Worm (Caenorhabditis elegans) whole organism, young adult: ENCODE measurements around the gene slc-25A26.

Source experiments
- B0035.1 ChIP-seq: sonication (generic microtip); optimal IDR thresholded peaks from 2 replicates; lab custom pipeline; 2016; ENCODE audit warnings: missing genetic modification characterization, mild to moderate bottlenecking, missing compliant biosample characterization, missing genotype, missing genetic modification reagents
- D2030.7 ChIP-seq: fragments of 200-800 bp; sonication (Bioruptor generic); IDR thresholded peaks from 2 replicates; pipeline ENCODE4 v1.3.6; 2022; ENCODE audit warnings: missing genetic modification reagents, missing genetic modification characterization, missing compliant biosample characterization
- F23B12.7 ChIP-seq: sonication (generic microtip); optimal IDR thresholded peaks from 2 replicates; lab custom pipeline; 2017; ENCODE audit warnings: missing genetic modification characterization, mild to moderate bottlenecking, missing compliant biosample characterization, antibody characterized with exemption, moderate library complexity; ENCODE audit not compliant: insufficient read depth
- F52B5.7 ChIP-seq: sonication (generic microtip); optimal IDR thresholded peaks from 2 replicates; lab custom pipeline; 2016; ENCODE audit warnings: mild to moderate bottlenecking, missing genetic modification characterization, missing compliant biosample characterization
- K12H6.12 ChIP-seq: fragments of 200-800 bp; sonication (Bioruptor generic); optimal IDR thresholded peaks from 2 replicates; lab custom pipeline; 2018; ENCODE audit warnings: mild to moderate bottlenecking, missing genetic modification characterization, missing compliant biosample characterization
- T26A5.8 ChIP-seq: sonication (generic microtip); optimal IDR thresholded peaks from 2 replicates; lab custom pipeline; 2016; ENCODE audit warnings: missing genetic modification characterization, missing compliant biosample characterization
- Y53G8AR.9 ChIP-seq: fragments of 200-800 bp; sonication (Bioruptor generic); conservative IDR thresholded peaks from 2 replicates; pipeline ENCODE4 v1.3.6; 2022; ENCODE audit warnings: missing genetic modification reagents, missing genetic modification characterization, missing compliant biosample characterization
- Y95B8A.8 ChIP-seq: fragments of 200-800 bp; sonication (Bioruptor generic); IDR thresholded peaks from 2 replicates; pipeline ENCODE4 v1.3.6; 2022; ENCODE audit warnings: missing genetic modification reagents, missing genetic modification characterization, missing compliant biosample characterization
- ZK185.1 ChIP-seq: sonication (generic microtip); optimal IDR thresholded peaks from 2 replicates; lab custom pipeline; 2016; ENCODE audit warnings: mild to moderate bottlenecking, missing genetic modification characterization, missing compliant biosample characterization; ENCODE audit not compliant: poor library complexity, severe bottlenecking
- attf-6 ChIP-seq: fragments of 200-800 bp; sonication (Bioruptor generic); IDR thresholded peaks from 2 replicates; pipeline ENCODE4 v1.3.6; 2022; ENCODE audit warnings: missing genetic modification reagents, missing genetic modification characterization, missing compliant biosample characterization
- bed-2 ChIP-seq: fragments of 200-800 bp; sonication (Bioruptor generic); IDR thresholded peaks from 2 replicates; pipeline ENCODE4 v1.3.6; 2022; ENCODE audit warnings: missing genetic modification reagents, missing genetic modification characterization, missing compliant biosample characterization
- cebp-1 ChIP-seq, 2 experiments: fragments of 200-800 bp in 1 of 2; sonication (Bioruptor generic) in 1 of 2; sonication (generic microtip) in 1 of 2; IDR thresholded peaks in 1 of 2; optimal IDR thresholded peaks in 1 of 2; 2 replicates each; pipeline versions ENCODE4 v1.3.6 to Lab custom; 2017 to 2022; ENCODE audit warnings: missing compliant biosample characterization in 2 of 2, missing genetic modification characterization in 2 of 2, mild to moderate bottlenecking in 1 of 2, missing genetic modification reagents in 1 of 2, moderate library complexity in 1 of 2
- cebp-2 ChIP-seq: fragments of 200-800 bp; sonication (Bioruptor generic); IDR thresholded peaks from 2 replicates; pipeline ENCODE4 v1.3.6; 2022; ENCODE audit warnings: missing genetic modification characterization, missing compliant biosample characterization
- ceh-27 ChIP-seq: fragments of 200-800 bp; sonication (Bioruptor generic); optimal IDR thresholded peaks from 2 replicates; lab custom pipeline; 2018; ENCODE audit warnings: mild to moderate bottlenecking, missing genetic modification characterization, moderate library complexity, missing compliant biosample characterization
- ceh-91 ChIP-seq: fragments of 200-800 bp; sonication (Bioruptor generic); IDR thresholded peaks from 2 replicates; pipeline ENCODE4 v1.3.6; 2022; ENCODE audit warnings: missing genetic modification reagents, missing genetic modification characterization, missing compliant biosample characterization
- die-1 ChIP-seq: sonication (generic microtip); optimal IDR thresholded peaks from 2 replicates; lab custom pipeline; 2016; ENCODE audit warnings: missing genotype, mild to moderate bottlenecking, missing genetic modification characterization, missing compliant biosample characterization
- dox-1 ChIP-seq: fragments of 200-800 bp; sonication (Bioruptor generic); IDR thresholded peaks from 2 replicates; pipeline ENCODE4 v1.3.6; 2022; ENCODE audit warnings: missing genetic modification reagents, missing genetic modification characterization, missing compliant biosample characterization
- egrh-3 ChIP-seq: fragments of 200-800 bp; sonication (Bioruptor generic); IDR thresholded peaks from 2 replicates; pipeline ENCODE4 v1.3.6; 2022; ENCODE audit warnings: missing genetic modification reagents, missing genetic modification characterization, missing compliant biosample characterization
- him-1 ChIP-seq: sonication (generic microtip); optimal IDR thresholded peaks from 2 replicates; lab custom pipeline; 2016; ENCODE audit warnings: missing genotype, missing genetic modification reagents, missing genetic modification characterization, missing compliant biosample characterization
- hrde-1 ChIP-seq: sonication (generic microtip); optimal IDR thresholded peaks from 2 replicates; lab custom pipeline; 2016; ENCODE audit warnings: missing genetic modification characterization, mild to moderate bottlenecking, missing compliant biosample characterization, moderate library complexity, missing genotype, missing genetic modification reagents, borderline replicate concordance
- let-526 ChIP-seq: fragments of 200-800 bp; sonication (Bioruptor generic); IDR thresholded peaks from 2 replicates; pipeline ENCODE4 v1.3.6; 2022; ENCODE audit warnings: missing genetic modification reagents, missing genetic modification characterization, missing compliant biosample characterization
- lin-35 ChIP-seq, 3 experiments: fragments of 150-350 bp in 2 of 3; sonication (generic microtip) in 1 of 3; optimal IDR thresholded peaks; 2 replicates each; lab custom pipeline; 2014 to 2018; ENCODE audit warnings: missing biosample characterization in 3 of 3, missing genetic modification characterization in 3 of 3, missing genetic modification reagents in 3 of 3
- lin-40 ChIP-seq: sonication (generic microtip); optimal IDR thresholded peaks from 2 replicates; lab custom pipeline; 2016; ENCODE audit warnings: missing genetic modification characterization, mild to moderate bottlenecking, missing compliant biosample characterization, missing genotype, missing genetic modification reagents
- lin-54 ChIP-seq: fragments of 200-800 bp; sonication (Bioruptor generic); optimal IDR thresholded peaks from 2 replicates; lab custom pipeline; 2018; ENCODE audit warnings: mild to moderate bottlenecking, missing genetic modification characterization, missing compliant biosample characterization
- lir-1 ChIP-seq: fragments of 200-800 bp; sonication (Bioruptor generic); conservative IDR thresholded peaks from 2 replicates; pipeline ENCODE4 v1.3.6; 2022; ENCODE audit warnings: missing genetic modification reagents, missing genetic modification characterization, missing compliant biosample characterization
- lsl-1 ChIP-seq: fragments of 200-800 bp; sonication (Bioruptor generic); optimal IDR thresholded peaks from 2 replicates; lab custom pipeline; 2018; ENCODE audit warnings: mild to moderate bottlenecking, missing genetic modification characterization, moderate library complexity, missing compliant biosample characterization
- madf-10 ChIP-seq: sonication (generic microtip); optimal IDR thresholded peaks from 2 replicates; lab custom pipeline; 2016; ENCODE audit warnings: mild to moderate bottlenecking, missing genetic modification characterization, missing compliant biosample characterization
- madf-3 ChIP-seq: fragments of 200-800 bp; sonication (Bioruptor generic); IDR thresholded peaks from 2 replicates; pipeline ENCODE4 v1.3.6; 2022; ENCODE audit warnings: missing genetic modification reagents, missing genetic modification characterization, missing compliant biosample characterization
- madf-6 ChIP-seq: fragments of 200-800 bp; sonication (Bioruptor generic); IDR thresholded peaks from 2 replicates; pipeline ENCODE4 v1.3.6; 2022; ENCODE audit warnings: missing genetic modification reagents, missing genetic modification characterization, missing compliant biosample characterization
- nfya-2 ChIP-seq: fragments of 200-800 bp; sonication (Bioruptor generic); IDR thresholded peaks from 2 replicates; pipeline ENCODE4 v1.3.6; 2022; ENCODE audit warnings: missing genetic modification reagents, missing genetic modification characterization, missing compliant biosample characterization
- nhr-179 ChIP-seq: sonication (generic microtip); optimal IDR thresholded peaks from 2 replicates; lab custom pipeline; 2016; ENCODE audit warnings: mild to moderate bottlenecking, missing genetic modification characterization, missing compliant biosample characterization
- nhr-80 ChIP-seq: sonication (generic microtip); optimal IDR thresholded peaks from 2 replicates; lab custom pipeline; 2016; ENCODE audit warnings: missing genetic modification characterization, missing compliant biosample characterization
- rcor-1 ChIP-seq: fragments of 200-800 bp; sonication (Bioruptor generic); IDR thresholded peaks from 2 replicates; pipeline ENCODE4 v1.3.6; 2022; ENCODE audit warnings: missing genetic modification reagents, missing genetic modification characterization, missing compliant biosample characterization
- rec-8 ChIP-seq, 2 experiments: sonication (generic microtip); optimal IDR thresholded peaks; 2 replicates each; lab custom pipeline; 2016; ENCODE audit warnings: mild to moderate bottlenecking in 2 of 2, missing genetic modification characterization in 2 of 2, missing genetic modification reagents in 2 of 2, missing genotype in 2 of 2, missing biosample characterization in 1 of 2, missing compliant biosample characterization in 1 of 2, moderate library complexity in 1 of 2
- sea-2 ChIP-seq: fragments of 200-800 bp; sonication (Bioruptor generic); IDR thresholded peaks from 2 replicates; pipeline ENCODE4 v1.3.6; 2022; ENCODE audit warnings: missing genetic modification characterization, missing compliant biosample characterization
- snpc-1.3 ChIP-seq: sonication (generic microtip); optimal IDR thresholded peaks from 2 replicates; lab custom pipeline; 2017; ENCODE audit warnings: missing genetic modification characterization, mild to moderate bottlenecking, missing compliant biosample characterization, antibody characterized with exemption, moderate library complexity, missing genotype, missing genetic modification reagents; ENCODE audit not compliant: insufficient read depth
- snpc-3.4 ChIP-seq: sonication (generic microtip); optimal IDR thresholded peaks from 2 replicates; lab custom pipeline; 2017; ENCODE audit warnings: missing genetic modification characterization, mild to moderate bottlenecking, missing compliant biosample characterization, antibody characterized with exemption, moderate library complexity, missing genotype, missing genetic modification reagents
- tbp1 ChIP-seq: fragments of 200-800 bp; sonication (Bioruptor generic); optimal IDR thresholded peaks from 2 replicates; lab custom pipeline; 2018; ENCODE audit warnings: mild to moderate bottlenecking, missing genetic modification characterization, missing compliant biosample characterization
- unc-130 ChIP-seq: sonication (generic microtip); optimal IDR thresholded peaks from 2 replicates; lab custom pipeline; 2016; ENCODE audit warnings: missing genetic modification reagents, missing genetic modification characterization, missing compliant biosample characterization
- xnd-1 ChIP-seq: sonication (generic microtip); optimal IDR thresholded peaks from 2 replicates; lab custom pipeline; 2016; ENCODE audit warnings: missing genotype, missing genetic modification reagents, missing genetic modification characterization, missing compliant biosample characterization
- zim-3 ChIP-seq: sonication (generic microtip); optimal IDR thresholded peaks from 2 replicates; lab custom pipeline; 2017; ENCODE audit warnings: mild to moderate bottlenecking, missing genetic modification characterization, moderate library complexity, missing compliant biosample characterization
- ztf-25 ChIP-seq: fragments of 200-800 bp; sonication (Bioruptor generic); IDR thresholded peaks from 2 replicates; pipeline ENCODE4 v1.3.6; 2022; ENCODE audit warnings: missing genetic modification reagents, missing genetic modification characterization, missing compliant biosample characterization
- ztf-26 ChIP-seq: sonication (generic microtip); optimal IDR thresholded peaks from 2 replicates; lab custom pipeline; 2017; ENCODE audit warnings: missing genetic modification characterization, missing compliant biosample characterization

slc-25A26 gene

DNA sequence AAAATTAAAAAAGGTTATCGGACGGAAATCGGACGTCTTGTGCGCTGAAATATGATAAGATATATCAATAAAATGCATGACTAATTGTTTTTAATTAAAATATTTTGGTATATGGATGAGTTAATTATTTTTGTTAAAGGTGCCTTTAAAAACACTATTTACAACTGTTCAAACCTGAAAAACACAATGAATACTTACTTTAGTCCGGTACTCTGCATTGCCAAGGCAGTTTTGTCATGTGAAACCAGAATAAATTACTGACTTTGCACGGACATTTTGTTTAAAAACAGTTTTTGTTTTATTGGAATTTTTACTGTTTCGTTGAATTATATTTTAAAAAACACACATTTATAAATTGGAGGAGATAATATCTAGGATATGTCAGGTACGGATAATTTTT is 37.7 kb downstream of the slc-25A26 start, which contains the start of gene suex-2:
Gene suex-2, plus strand, starts transcription at position 301 of the 400 bp plus-strand sequence.
- TF ChIP-seq sea-2 (GFP tag; lab: Robert Waterston, UW) (no peak), B0035.1 (tag; lab: Kevin White, UChicago) (no peak), lin-40 (tag; lab: Kevin White, UChicago) (no peak), F23B12.7 (tag; lab: Kevin White, UChicago) (no peak), zim-3 (tag; lab: Kevin White, UChicago) (no peak), lin-54 (no peak), let-526 (no peak), cebp-2 (no peak), unc-130 (no peak), T26A5.8 (no peak), madf-3 (GFP tag; lab: Robert Waterston, UW) (no peak), nhr-179 (no peak), nhr-80 (tag; lab: Kevin White, UChicago) (no peak), egrh-3 (GFP tag; lab: Robert Waterston, UW) (no peak)

DNA sequence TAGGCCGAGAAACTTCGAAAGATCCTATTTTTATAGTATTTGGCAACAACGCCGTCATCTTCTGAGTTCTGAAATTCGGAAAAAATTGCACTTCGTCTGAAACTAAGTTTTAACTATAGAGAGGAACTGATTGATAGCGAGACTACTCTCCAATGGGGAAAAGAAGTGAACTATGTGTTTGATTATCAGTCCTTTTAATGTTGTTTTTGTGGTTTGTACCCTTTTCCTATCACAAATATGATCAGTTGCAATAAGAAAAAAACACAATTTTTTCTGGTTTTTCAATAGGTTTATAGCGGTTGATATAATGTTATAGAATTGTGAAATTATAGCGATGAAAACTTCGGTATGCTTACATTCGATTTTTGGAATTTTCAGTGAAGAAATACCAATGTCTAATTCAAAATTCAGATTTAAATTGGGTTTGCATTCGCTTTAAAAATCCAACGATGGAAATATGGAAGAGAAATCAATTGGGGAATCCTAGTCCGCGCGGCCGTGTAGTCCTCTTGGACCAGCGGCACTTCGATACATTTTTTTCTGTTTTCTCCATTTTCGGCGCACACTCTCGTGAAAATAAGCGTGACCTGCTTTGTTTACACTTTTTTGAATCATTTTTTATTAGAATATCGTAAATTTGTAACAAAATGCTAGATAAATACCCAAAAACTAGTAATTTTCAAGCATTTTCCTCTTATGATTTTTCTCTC is 43.2 kb downstream of the slc-25A26 start, which contains the start of gene C53B4.3:
Gene C53B4.3, minus strand, starts transcription at position 464 of the 710 bp plus-strand sequence.
- peak; percentile 30 for TF ChIP-seq tbp1
- TF ChIP-seq madf-6 (GFP tag; lab: Robert Waterston, UW), result peak; percentile 67; the same call in 1 of the 2 replicates
- 0 out of 2 replicates have a peak, but pooled peaks have one; percentile 13 for TF ChIP-seq rcor-1 (GFP tag; lab: Robert Waterston, UW)
- TF ChIP-seq rec-8 (tag; optimal IDR thresholded peaks at IDR 0.05; lab: Kevin White, UChicago), result peak in 1 of 2 experiments; percentile 57
- TF ChIP-seq lir-1, result no peak; the same call in 1 of the 2 replicates
- peak; percentile 82 for TF ChIP-seq ceh-27 (GFP tag; lab: Kevin White, UChicago)
- peak; percentile 19 for TF ChIP-seq madf-10
- peak; percentile 40 for TF ChIP-seq K12H6.12
- TF ChIP-seq nfya-2 (GFP tag; lab: Robert Waterston, UW), result no peak
- peak; percentile 87 for TF ChIP-seq ZK185.1 (tag; lab: Kevin White, UChicago)
- TF ChIP-seq F23B12.7 (tag; lab: Kevin White, UChicago), result peak; percentile 30
- TF ChIP-seq snpc-3.4 (tag; lab: Kevin White, UChicago), result peak; percentile 36
- peak; percentile 37 for TF ChIP-seq hrde-1 (tag; lab: Kevin White, UChicago)
- 0 out of 2 replicates have a peak, but pooled peaks have one; percentile 44 for TF ChIP-seq Y53G8AR.9 (GFP tag; lab: Robert Waterston, UW)
- TF ChIP-seq die-1 (tag; lab: Kevin White, UChicago), result no peak
- TF ChIP-seq ztf-25 (GFP tag; lab: Robert Waterston, UW), result no peak
- TF ChIP-seq ztf-26 (tag; lab: Kevin White, UChicago), result peak; percentile 16
- TF ChIP-seq F52B5.7 (tag; lab: Kevin White, UChicago), result no peak
- peak; percentile 37 for TF ChIP-seq him-1 (tag; lab: Kevin White, UChicago)
- TF ChIP-seq D2030.7, result peak; percentile 61
- TF ChIP-seq dox-1, result peak; percentile 55; the same call in 1 of the 2 replicates
- peak in 1 of 3 experiments; percentile 47 for TF ChIP-seq lin-35 (GFP tag; optimal IDR thresholded peaks at IDR 0.05; lab: Kevin White, UChicago)
- TF ChIP-seq lin-40 (tag; lab: Kevin White, UChicago), result peak; percentile 72
- TF ChIP-seq attf-6 (GFP tag; lab: Robert Waterston, UW), result no peak
- TF ChIP-seq xnd-1 (tag; lab: Kevin White, UChicago), result peak; percentile 8
- peak; percentile 43 for TF ChIP-seq lin-54
- TF ChIP-seq ceh-91 (GFP tag; lab: Robert Waterston, UW), result peak; percentile 24; the same call in 1 of the 2 replicates
- TF ChIP-seq bed-2 (GFP tag; lab: Robert Waterston, UW), result peak; percentile 90
- no peak for TF ChIP-seq Y95B8A.8 (GFP tag; lab: Robert Waterston, UW)
- peak; percentile 49 for TF ChIP-seq unc-130
- peak; percentile 38 for TF ChIP-seq lsl-1 (GFP tag; lab: Kevin White, UChicago)
- TF ChIP-seq cebp-1 (GFP tag; IDR thresholded peaks at IDR 0.05; lab: Robert Waterston, UW), result no peak
- TF ChIP-seq cebp-1 (tag; optimal IDR thresholded peaks at IDR 0.05; lab: Kevin White, UChicago), result peak; percentile 47
- peak; percentile 31 for TF ChIP-seq snpc-1.3 (tag; lab: Kevin White, UChicago)
- peak; percentile 13 for TF ChIP-seq B0035.1 (tag; lab: Kevin White, UChicago)
